Fruit fly (Drosophila melanogaster) whole organism, pupa: ENCODE results near the gene Scgbeta.

ENCODE experiments used
- CG10348 ChIP-seq: fragments of 200-800 bp; sonication (Bioruptor generic); IDR thresholded peaks from 2 replicates; pipeline ENCODE4 v1.3.6; 2022; ENCODE audit warnings: missing biosample characterization, missing genetic modification characterization
- CG32121 ChIP-seq: fragments of 200-800 bp; sonication (Bioruptor generic); IDR thresholded peaks from 2 replicates; pipeline ENCODE4 v1.3.6; 2022; ENCODE audit warnings: missing biosample characterization, missing genetic modification characterization
- CG34367 ChIP-seq: fragments of 200-800 bp; sonication (Bioruptor generic); optimal IDR thresholded peaks from 2 replicates; lab custom pipeline; 2018; ENCODE audit warnings: missing biosample characterization, mild to moderate bottlenecking, missing genetic modification characterization
- CG8301 ChIP-seq: fragments of 200-800 bp; sonication (Bioruptor generic); optimal IDR thresholded peaks from 2 replicates; lab custom pipeline; 2018; ENCODE audit warnings: missing biosample characterization, mild to moderate bottlenecking, missing genetic modification characterization
- fd96Ca ChIP-seq: fragments of 200-800 bp; sonication (Bioruptor generic); IDR thresholded peaks from 3 replicates; pipeline ENCODE4 v1.3.6; 2022; ENCODE audit warnings: missing biosample characterization, missing genetic modification characterization

DNA sequence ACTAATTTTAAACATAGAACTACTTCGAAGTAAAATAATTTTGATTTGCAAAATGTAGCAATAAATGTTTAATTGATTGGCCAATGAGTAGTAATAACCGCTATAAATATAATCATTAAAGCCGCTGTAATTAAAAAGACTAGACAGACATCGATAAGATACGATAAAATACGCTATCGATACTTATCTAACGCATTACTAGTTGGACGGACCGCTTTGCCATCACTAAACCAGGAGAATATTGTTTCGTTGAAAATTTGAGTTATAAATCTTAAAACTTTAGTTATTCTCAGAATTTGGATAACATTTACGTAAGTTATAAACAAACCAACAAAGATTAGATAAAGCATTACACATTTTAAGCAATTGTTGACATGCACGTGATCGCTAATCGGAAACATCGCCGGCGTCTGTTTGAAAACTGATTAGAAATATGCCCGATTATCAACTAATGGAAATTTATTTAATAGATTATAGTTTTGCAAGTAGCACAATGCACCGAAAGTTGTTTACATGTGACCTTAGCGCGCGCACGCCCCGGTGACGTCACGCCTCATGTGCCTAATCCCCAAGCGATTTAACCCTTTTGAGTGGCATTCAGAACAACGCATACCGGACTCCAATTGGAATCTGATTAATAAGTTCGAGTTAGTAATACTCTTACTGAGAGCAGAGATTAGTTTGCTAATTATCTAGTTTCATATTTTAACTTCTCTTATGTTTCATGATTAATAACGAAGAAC lies 17.3 kb upstream of the Scgbeta start, which contains the start of gene Desat1:
- no peak for TF ChIP-seq fd96Ca (GFP tag; lab: Robert Waterston, UW)
- TF ChIP-seq CG34367, result no peak
- TF ChIP-seq CG8301 (tag; lab: Kevin White, UChicago), result no peak
- TF ChIP-seq CG32121, result no peak
- no peak for TF ChIP-seq CG10348 (GFP tag; lab: Robert Waterston, UW)
